Worm (Caenorhabditis elegans): ENCODE measurements around the gene F40F8.12.

The F40F8.12 gene

DNA sequence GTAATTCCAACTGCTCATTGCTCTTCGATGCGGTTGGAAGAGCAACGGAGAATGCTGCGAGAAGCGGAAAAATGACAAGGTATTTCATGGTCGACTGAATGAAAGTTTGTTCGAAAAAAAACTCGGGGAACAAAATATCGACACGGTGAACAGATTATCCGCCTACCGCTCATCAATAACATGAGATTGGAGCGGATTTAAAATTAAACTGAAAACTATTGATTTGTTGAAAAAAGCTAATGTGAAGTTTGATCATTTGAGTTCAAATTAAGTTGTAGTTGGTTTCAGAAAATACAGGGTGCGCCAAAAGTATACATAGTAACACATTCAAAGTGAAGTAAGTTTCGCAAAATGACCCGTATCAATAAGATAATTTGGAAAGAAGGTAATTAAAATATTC, 10.5 kb downstream of the F40F8.12 start, which contains the start of gene F40F8.4:
TSS of gene F40F8.4 (minus strand) at position 101 of the 400 bp plus-strand sequence.
- TF ChIP-seq dao-5 (tag; optimal IDR thresholded peaks at IDR 0.05) (no peak), him-1 (tag; optimal IDR thresholded peaks at IDR 0.05) (no peak)

DNA sequence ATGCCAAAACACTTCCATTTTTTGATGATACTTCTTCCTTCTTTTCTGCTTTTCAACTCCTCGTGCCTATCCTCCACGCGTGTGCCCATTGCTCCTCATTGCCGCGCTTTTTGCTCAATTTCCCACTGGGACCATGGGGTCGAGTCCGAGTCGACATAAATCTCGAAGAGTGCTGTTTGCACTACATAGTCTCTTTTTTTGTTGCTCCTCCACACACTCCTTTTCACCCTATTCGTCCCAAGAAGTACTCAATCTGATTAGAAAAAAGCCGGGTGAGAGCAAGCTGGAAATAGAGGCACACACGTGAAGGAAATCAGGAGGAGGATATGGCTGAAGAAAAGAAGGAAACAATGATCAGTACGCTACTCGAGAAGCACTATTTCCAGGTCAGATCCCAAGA, 13.0 kb downstream of the F40F8.12 start, which contains the start of gene arrd-6:
TSS of gene arrd-6 (plus strand) at position 169 of the 400 bp plus-strand sequence.
- TF ChIP-seq W03F9.2 (tag; optimal IDR thresholded peaks at IDR 0.05) (no peak), him-1 (tag; optimal IDR thresholded peaks at IDR 0.05) (no peak)

DNA sequence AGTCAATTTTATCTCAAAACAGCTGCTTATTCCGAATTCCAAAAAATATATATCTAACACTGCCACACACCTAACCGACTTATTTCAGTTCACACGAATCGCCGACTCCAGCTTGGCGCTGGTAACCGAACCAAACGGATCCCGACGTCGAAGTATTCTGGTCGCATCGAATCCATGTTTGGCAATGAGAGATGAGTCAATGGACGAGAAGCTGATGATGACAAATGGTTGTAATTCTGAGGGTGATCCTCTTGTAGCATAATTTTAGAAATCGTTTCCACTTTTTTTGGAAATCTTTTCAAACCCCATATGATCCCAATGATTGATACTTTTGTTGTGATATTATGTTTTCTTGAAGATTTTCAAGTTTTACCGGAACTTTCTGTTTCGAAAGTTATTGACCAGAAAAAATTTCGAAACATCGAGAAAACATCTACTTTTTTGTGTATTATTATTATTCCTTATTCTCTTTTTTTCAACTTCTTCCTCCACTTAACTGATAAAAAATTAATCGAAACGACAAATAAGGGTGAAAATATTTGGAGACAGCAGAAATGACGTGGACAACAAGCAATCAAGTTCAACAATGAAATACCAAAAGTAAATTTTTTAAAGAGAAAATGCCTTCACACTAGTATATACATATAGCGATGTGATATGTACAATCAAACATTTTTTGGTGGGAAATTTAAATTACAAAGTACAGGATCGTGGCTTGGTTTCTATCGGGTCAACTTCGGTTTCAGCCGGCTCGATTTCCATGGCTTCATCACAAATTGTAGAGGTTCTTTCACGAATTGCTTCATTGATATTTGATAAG, 20.5 kb downstream of the F40F8.12 start:
- TF ChIP-seq him-1 (tag; optimal IDR thresholded peaks at IDR 0.05) (no peak), dao-5 (tag; optimal IDR thresholded peaks at IDR 0.05) (no peak), W03F9.2 (tag; optimal IDR thresholded peaks at IDR 0.05) (no peak)

DNA sequence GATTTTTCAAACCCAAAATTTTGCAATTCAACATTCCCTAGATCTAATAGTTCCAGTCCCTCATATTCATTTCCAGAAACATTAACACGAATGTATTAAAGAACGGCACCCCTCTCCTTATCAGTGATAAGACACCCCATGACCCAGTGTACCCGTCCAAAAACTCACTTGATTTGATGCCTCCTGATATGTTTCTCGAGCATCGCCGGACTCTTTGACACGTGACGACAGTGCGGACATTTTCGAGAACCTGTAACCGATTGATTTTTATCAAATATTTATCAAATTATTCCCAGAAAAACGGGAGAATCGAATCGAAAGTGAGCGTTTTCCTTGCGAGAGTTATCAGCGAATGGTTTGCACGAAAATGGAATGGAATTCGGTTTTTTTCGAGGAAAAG, 21.4 kb downstream of the F40F8.12 start:
- TF ChIP-seq him-1 (tag; optimal IDR thresholded peaks at IDR 0.05) (no peak), W03F9.2 (tag; optimal IDR thresholded peaks at IDR 0.05) (no peak), dao-5 (tag; optimal IDR thresholded peaks at IDR 0.05) (no peak)

DNA sequence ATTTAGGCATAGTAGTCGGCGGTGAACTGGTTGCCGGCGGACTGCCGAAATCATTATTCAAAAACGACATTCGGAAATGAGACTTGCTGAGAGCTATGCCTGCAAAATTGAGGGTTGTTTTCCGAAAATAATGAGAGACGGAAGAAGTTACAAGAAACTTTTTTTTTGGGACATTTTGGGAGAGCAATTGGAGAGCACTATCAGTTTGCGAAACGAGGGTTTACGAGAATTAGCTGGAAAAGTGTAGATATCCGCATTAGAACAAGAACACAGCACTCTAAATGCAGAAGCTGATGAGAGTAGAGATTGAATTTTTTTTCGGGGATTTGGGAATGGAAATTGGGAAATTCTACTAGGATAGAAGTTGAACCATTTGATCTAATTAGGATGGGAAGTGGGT, 22.9 kb downstream of the F40F8.12 start, which contains the start of gene pqm-1:
TSS of gene pqm-1 (minus strand) at position 101 of the 400 bp plus-strand sequence.
- TF ChIP-seq W03F9.2 (tag; optimal IDR thresholded peaks at IDR 0.05), result no peak
- TF ChIP-seq dao-5 (tag; optimal IDR thresholded peaks at IDR 0.05), result no peak
- TF ChIP-seq him-1 (tag; optimal IDR thresholded peaks at IDR 0.05), result no peak

DNA sequence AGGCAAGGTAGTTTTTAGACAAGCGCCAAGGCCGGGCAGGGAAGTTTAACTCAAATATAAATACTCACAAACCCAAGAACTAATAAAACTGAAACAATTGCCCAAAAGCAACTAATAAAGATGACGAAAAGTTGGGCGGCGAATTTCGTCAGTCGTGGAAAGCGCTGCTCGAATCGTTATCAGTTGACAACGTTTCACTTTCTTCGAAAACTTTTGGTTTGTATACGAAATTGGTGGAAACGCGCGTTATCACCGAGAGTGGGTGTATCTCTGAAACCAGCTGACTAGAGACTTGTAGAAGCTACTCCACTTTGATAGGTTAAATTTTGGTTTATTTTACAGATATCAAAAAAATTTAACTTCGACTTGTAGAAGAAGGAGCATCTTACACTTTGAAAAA, 23.5 kb downstream of the F40F8.12 start:
- TF ChIP-seq dao-5 (tag; optimal IDR thresholded peaks at IDR 0.05) (no peak), W03F9.2 (tag; optimal IDR thresholded peaks at IDR 0.05) (no peak), him-1 (tag; optimal IDR thresholded peaks at IDR 0.05) (no peak)

DNA sequence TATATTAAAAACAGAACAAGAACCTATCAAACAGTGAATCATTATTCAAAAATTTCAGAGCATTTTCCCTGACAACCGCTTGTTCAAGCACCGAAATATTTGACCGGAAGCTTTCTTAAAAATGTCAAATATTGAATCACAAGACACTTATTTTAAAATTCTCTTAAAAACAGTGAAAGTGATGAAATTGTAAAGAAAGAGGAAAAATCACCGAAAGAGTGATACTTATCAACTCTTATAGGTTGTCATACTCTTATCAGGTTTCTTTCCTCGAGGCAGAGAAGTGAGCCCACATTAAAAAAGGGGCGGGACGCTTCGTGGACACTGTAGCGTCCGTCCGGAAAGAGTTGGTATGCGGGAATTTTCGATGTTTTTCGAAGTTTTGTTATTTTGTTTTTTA, 24.2 kb downstream of the F40F8.12 start:
- TF ChIP-seq W03F9.2 (tag; optimal IDR thresholded peaks at IDR 0.05), result no peak
- TF ChIP-seq him-1 (tag; optimal IDR thresholded peaks at IDR 0.05), result no peak

DNA sequence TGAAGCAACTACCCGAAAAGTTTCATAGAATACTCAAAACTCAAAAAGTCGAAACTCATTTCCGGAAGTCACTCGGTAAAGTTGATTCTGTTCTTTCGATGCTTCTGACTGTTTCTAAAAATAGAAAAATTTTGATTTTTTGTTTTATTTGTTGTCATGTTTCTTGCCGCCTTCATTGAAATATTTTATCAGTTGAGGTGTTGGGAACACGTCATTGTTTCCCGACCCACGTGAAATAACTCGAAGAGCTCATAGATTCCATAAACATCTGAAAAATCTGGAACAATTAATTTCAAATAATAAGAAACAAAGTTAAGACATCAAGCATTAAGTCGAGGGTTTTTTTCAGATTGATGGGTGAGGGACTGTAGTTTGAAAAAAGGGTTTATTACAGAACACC, 25.3 kb downstream of the F40F8.12 start:
- TF ChIP-seq W03F9.2 (tag; optimal IDR thresholded peaks at IDR 0.05), result no peak
- TF ChIP-seq him-1 (tag; optimal IDR thresholded peaks at IDR 0.05), result no peak
- no peak for TF ChIP-seq dao-5 (tag; optimal IDR thresholded peaks at IDR 0.05)

DNA sequence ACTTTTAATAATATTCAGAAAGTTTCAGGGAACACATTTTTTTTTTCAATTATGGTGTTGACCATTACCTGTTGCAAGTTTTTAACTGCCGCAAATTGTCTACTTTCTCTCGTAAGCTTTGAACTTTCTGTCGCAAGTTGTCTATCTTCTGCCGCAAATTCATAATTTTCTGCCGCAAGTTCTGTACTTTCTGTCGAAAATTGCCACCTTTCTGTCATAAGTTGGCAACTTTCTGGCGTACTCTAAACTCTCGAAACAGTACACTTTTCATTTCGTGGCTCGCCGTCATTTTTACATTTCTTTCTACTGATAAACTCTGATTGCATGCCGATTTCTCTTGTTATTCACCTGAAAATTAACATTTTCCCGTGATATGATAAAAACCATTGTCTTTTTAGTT, 25.8 kb downstream of the F40F8.12 start:
- no peak for TF ChIP-seq W03F9.2 (tag; optimal IDR thresholded peaks at IDR 0.05)
- TF ChIP-seq him-1 (tag; optimal IDR thresholded peaks at IDR 0.05), result no peak
- TF ChIP-seq dao-5 (tag; optimal IDR thresholded peaks at IDR 0.05), result no peak

DNA sequence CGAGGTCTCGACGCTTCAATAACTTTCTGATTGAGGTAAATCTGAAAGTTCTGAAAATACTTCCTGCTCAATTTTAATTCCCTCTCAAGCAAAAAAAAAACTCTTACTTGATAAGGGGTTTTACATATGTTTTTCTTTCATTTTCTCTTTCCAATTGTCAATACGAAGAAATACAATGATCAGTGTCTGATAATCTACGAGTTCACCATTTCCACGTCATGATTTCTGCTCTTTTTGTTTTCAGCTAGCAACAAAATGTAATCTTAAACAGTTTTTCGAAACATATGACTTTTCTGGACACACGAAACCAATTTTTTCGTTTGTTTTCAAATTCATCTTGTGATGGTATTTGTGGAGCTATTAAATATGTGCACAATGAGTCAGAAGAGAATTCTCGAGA, 26.5 kb downstream of the F40F8.12 start:
- TF ChIP-seq W03F9.2 (tag; optimal IDR thresholded peaks at IDR 0.05), result no peak
- no peak for TF ChIP-seq him-1 (tag; optimal IDR thresholded peaks at IDR 0.05)
- TF ChIP-seq dao-5 (tag; optimal IDR thresholded peaks at IDR 0.05), result no peak

DNA sequence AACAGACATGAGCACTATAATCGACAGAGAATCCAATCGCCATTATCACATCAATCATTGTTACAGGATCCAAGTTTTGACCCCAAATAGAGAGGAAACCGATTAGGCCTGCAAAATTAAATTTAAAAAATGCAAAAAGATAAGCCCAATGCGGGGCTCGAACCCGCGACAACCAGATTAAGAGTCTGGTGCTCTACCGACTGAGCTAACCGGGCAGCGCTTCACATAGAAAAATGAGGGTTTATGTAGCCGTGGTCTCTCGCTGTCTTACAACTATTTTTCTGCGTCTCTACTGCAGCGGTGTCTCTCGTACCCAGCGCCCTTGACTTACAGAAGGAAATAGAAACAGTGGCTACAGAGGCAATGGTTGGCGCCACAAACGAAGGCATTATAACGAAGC, 28.0 kb downstream of the F40F8.12 start:
- TF ChIP-seq dao-5 (tag; optimal IDR thresholded peaks at IDR 0.05), result peak; percentile 35
- TF ChIP-seq him-1 (tag; optimal IDR thresholded peaks at IDR 0.05), result peak; percentile 31
- no peak for TF ChIP-seq W03F9.2 (tag; optimal IDR thresholded peaks at IDR 0.05)

DNA sequence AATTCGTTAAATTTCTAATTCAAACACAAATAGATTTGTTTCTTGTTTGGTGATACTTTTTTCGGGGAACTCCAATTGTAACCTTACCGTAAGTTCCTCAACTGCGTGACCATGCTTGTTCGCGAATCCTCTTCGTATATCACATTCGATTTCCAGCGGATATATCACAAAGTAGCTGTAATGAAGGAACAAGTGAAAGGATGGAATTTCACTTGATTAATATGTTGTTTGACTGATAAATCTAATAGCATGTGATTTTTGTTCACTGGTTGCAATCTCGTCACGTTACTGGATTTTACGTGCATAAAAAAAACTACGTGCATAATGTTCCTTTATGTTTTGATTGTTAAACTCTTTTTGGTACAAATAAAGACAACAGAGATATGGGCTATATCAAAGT, 32.1 kb downstream of the F40F8.12 start:
- TF ChIP-seq him-1 (tag; optimal IDR thresholded peaks at IDR 0.05) (no peak), W03F9.2 (tag; optimal IDR thresholded peaks at IDR 0.05) (no peak), dao-5 (tag; optimal IDR thresholded peaks at IDR 0.05) (no peak)

DNA sequence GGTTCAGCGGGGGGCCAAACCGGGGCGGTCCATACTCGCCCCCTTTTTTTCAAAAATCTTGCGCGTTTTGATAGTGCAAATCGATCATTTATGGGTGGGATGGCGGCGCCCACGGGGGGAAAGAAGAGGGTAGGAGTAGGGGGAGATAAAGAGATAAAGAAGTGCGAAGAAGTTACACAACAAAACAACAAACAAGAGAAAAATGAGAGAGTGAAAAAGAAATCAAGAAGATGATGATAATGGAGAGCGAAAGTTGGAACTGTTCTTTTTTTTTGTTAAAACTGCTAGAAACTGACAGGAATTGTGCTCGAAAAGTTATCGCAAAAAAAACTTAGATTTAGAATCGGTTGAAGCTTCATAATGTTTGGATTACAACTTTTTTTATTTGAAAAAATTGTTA, 32.8 kb downstream of the F40F8.12 start, which contains the start of gene ptr-13:
TSS of gene ptr-13 (minus strand) at position 92 of the 400 bp plus-strand sequence.
- no peak for TF ChIP-seq dao-5 (tag; optimal IDR thresholded peaks at IDR 0.05)
- TF ChIP-seq him-1 (tag; optimal IDR thresholded peaks at IDR 0.05), result no peak
- no peak for TF ChIP-seq W03F9.2 (tag; optimal IDR thresholded peaks at IDR 0.05)

DNA sequence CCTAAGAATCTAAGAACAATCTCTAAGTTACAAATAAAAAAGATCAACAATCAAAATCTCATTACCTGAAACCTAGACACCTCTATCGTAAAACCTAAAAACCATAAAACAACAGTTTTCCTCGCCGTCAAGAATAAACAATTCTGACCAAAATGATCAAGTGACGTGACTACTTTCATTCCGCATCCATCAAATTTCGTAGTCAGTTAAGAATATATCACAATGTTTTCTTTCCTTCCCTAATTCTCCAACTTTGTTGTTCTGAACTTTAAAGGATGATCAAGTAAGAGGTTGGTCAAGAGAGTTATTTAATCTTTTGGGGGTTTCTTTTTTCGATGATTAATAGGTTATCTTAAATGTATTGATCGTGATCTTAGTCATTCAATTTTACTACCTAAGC, 33.7 kb downstream of the F40F8.12 start:
- TF ChIP-seq dao-5 (tag; optimal IDR thresholded peaks at IDR 0.05) (no peak), him-1 (tag; optimal IDR thresholded peaks at IDR 0.05) (no peak), W03F9.2 (tag; optimal IDR thresholded peaks at IDR 0.05) (no peak)

DNA sequence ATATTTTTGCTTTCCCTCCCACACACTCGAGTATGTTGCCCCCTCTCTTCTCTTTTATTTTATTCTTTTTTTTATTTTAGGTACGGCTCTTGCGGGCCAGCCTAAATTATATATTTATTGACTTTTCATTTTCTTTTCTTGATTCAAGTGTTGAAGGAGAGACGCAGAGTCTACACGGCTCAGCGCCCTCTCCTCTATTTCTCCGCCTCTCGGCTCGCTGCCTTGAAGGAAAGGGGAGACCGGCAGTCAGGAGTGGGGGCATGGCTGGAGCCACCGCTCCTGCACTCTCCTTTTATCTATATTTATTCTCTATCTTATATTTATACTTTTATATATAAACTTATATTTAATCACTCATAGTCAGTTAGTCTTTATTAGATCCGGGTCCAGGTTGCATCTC, 36.8 kb downstream of the F40F8.12 start:
- TF ChIP-seq W03F9.2 (tag; optimal IDR thresholded peaks at IDR 0.05) (no peak), dao-5 (tag; optimal IDR thresholded peaks at IDR 0.05) (no peak), him-1 (tag; optimal IDR thresholded peaks at IDR 0.05) (no peak)

Measured in whole organism, L4/young adult.